Worm (Caenorhabditis elegans): ENCODE results near the gene rol-1.

The rol-1 gene

DNA sequence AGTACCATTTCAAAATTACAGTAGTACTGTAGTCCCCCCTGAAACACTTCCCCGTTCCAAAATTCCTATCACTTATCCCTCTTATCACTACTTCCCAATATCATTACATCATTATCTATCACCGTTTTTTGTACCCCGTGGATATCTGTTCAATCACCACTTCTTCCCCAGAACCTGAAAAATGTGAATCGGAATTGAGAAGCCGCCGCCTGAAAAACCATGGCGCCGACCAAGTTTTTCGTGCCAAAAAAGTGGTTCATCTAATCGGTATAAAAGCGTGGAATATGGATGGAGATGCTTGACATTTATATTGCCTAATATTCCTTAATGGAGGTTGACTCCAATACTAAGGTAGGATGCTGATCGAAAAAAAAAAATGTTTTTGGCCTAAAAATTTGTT is at the start of gene rol-1:
rol-1 (plus strand) TSS at position 301 of the 400 bp plus-strand sequence.
- TF ChIP-seq ama-1 (optimal IDR thresholded peaks at IDR 0.05) (no peak), ceh-13 (GFP tag; optimal IDR thresholded peaks at IDR 0.05) (no peak), B0310.2 (tag; optimal IDR thresholded peaks at IDR 0.05) (no peak), tra-4 (tag; optimal IDR thresholded peaks at IDR 0.05) (no peak), hmg-4 (GFP tag; optimal IDR thresholded peaks at IDR 0.05) (no peak), aly-1 (tag; optimal IDR thresholded peaks at IDR 0.05) (no peak), tbx-11 (GFP tag; IDR thresholded peaks at IDR 0.05) (no peak), hmbx-1 (tag; optimal IDR thresholded peaks at IDR 0.05) (no peak), hnd-1 (tag; optimal IDR thresholded peaks at IDR 0.05) (no peak), ceh-36 (tag; optimal IDR thresholded peaks at IDR 0.05) (no peak), tbx-37 (GFP tag; conservative IDR thresholded peaks at IDR 0.05) (no peak), pes-1 (GFP tag; IDR thresholded peaks at IDR 0.05) (no peak), sea-1 (GFP tag; conservative IDR thresholded peaks at IDR 0.05) (no peak), ets-7 (tag; optimal IDR thresholded peaks at IDR 0.05) (no peak)

DNA sequence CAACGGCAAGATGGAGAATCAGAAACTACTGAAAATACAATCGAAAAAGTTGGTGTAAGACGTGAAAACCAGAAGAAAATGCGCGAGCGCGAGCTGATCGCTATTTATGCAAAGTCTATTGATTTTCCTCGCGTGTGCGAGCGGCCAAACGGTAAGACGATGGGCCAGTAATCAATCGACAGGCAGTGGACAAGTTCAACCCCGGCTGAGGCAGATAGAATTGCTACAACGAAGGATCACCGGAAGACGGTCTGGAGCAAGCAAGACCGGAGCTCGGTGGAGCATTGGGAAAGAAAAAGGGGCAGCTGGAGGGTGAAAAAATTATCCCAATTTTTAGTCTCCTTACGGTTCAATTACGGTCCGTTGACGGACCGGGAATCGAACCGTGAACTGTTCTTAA is 49.7 kb upstream of the rol-1 start:
- TF ChIP-seq flt-1 (GFP tag; IDR thresholded peaks at IDR 0.05) (peak; percentile 69), tbx-11 (GFP tag; IDR thresholded peaks at IDR 0.05) (peak; percentile 50; the same call in 1 of the 2 replicates), sea-1 (GFP tag; conservative IDR thresholded peaks at IDR 0.05) (peak; percentile 56; the same call in 1 of the 2 replicates), scrt-1 (GFP tag; IDR thresholded peaks at IDR 0.05) (peak; percentile 72), pes-1 (GFP tag; IDR thresholded peaks at IDR 0.05) (peak; percentile 83)

DNA sequence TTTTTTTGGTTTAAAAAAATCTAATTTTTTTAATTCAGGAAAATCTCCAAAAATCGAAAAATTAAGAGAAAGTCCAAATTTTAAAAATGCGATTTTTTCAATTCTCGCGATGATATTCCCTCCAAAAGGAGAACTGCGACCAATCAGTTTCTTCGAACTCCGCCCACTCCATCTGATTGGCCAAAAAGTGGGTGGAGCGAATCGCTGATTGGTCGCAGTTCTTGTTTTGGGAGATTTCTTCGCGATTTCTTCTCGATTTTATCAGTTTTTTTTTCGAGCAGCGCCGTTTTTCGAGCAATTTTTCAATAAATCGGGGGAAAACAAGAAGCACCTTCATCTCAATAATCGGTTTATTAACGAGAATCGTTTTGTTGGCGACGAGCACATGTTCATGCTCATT is 42.0 kb upstream of the rol-1 start:
- TF ChIP-seq pes-1 (GFP tag; IDR thresholded peaks at IDR 0.05) (no peak), F13C5.2 (tag; optimal IDR thresholded peaks at IDR 0.05) (no peak), scrt-1 (GFP tag; IDR thresholded peaks at IDR 0.05) (no peak), hmg-4 (GFP tag; optimal IDR thresholded peaks at IDR 0.05) (no peak), B0310.2 (tag; optimal IDR thresholded peaks at IDR 0.05) (no peak), tbx-37 (GFP tag; conservative IDR thresholded peaks at IDR 0.05) (no peak), ama-1 (optimal IDR thresholded peaks at IDR 0.05) (no peak), ceh-36 (tag; optimal IDR thresholded peaks at IDR 0.05) (no peak), ets-7 (tag; optimal IDR thresholded peaks at IDR 0.05) (no peak), tra-4 (tag; optimal IDR thresholded peaks at IDR 0.05) (no peak), tbx-11 (GFP tag; IDR thresholded peaks at IDR 0.05) (no peak), aly-1 (tag; optimal IDR thresholded peaks at IDR 0.05) (no peak), ceh-13 (GFP tag; optimal IDR thresholded peaks at IDR 0.05) (no peak)

DNA sequence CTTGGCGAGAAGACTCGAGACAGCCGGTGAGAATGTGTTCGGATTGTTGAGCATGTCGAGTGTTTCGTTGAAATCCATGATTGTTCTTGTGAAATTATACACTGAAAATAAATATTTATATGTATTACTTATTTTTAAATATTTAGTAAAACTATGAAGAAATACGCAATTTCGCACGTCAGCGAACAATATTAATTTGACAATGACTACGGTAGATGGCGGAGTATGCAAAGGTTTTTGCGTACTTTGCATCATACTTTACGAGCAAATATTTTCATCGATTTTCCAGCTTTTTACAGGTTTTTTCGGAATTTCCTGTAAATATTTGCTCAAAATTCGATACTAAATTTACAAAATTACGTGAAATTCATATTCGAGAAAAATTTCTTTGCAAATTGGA is 41.5 kb upstream of the rol-1 start, which contains the start of gene set-24:
set-24 (minus strand) TSS at position 101 of the 400 bp plus-strand sequence.
- TF ChIP-seq ceh-13 (GFP tag; optimal IDR thresholded peaks at IDR 0.05) (no peak), hmg-4 (GFP tag; optimal IDR thresholded peaks at IDR 0.05) (no peak), F13C5.2 (tag; optimal IDR thresholded peaks at IDR 0.05) (no peak), hnd-1 (tag; optimal IDR thresholded peaks at IDR 0.05) (no peak), aly-1 (tag; optimal IDR thresholded peaks at IDR 0.05) (no peak), tra-4 (tag; optimal IDR thresholded peaks at IDR 0.05) (no peak), pes-1 (GFP tag; IDR thresholded peaks at IDR 0.05) (no peak), tbx-37 (GFP tag; conservative IDR thresholded peaks at IDR 0.05) (no peak), ama-1 (optimal IDR thresholded peaks at IDR 0.05) (no peak), sea-1 (GFP tag; conservative IDR thresholded peaks at IDR 0.05) (no peak)

DNA sequence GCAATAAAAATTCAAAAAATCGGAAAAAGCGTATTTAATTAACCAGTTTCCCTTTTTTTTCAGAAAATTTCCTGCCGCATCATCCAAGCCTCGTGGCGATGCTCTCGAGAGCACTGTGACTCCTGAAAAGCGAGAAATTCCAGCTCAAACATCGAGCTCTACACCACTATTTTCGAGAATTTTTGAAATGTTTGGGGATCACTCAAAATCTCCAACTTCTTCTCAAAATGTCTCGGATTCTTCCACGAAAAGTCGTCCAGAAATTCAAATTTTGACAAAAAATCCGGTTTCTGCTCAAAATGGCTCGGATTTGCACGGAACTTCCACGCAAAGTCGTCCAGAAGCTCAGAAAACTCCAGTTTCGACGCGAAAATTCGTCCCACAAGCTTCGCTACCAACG is 34.4 kb upstream of the rol-1 start:
- TF ChIP-seq hmg-4 (GFP tag; optimal IDR thresholded peaks at IDR 0.05) (no peak), hmbx-1 (tag; optimal IDR thresholded peaks at IDR 0.05) (no peak), pes-1 (GFP tag; IDR thresholded peaks at IDR 0.05) (no peak), B0310.2 (tag; optimal IDR thresholded peaks at IDR 0.05) (no peak), ceh-13 (GFP tag; optimal IDR thresholded peaks at IDR 0.05) (no peak), scrt-1 (GFP tag; IDR thresholded peaks at IDR 0.05) (no peak), ets-7 (tag; optimal IDR thresholded peaks at IDR 0.05) (no peak)

DNA sequence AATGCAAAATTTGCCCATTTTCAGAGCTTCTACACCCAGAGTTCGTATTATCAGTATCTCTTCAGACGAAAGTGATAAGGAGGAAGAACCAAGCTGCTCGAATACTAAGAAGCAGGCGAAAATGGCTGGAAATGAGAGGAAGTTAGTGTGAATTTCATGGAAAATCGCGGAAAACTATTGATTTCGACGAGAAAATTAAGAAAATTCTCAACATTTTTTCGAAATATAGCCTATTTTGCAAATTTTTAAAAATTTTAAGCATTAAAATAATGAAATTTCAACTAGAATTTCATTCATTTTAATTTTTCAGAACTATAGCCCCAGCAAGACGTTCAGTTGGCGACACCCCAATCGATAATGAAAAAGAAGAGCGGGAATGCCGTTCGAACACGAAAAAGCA is 28.8 kb upstream of the rol-1 start:
- no peak for TF ChIP-seq tra-4 (tag; optimal IDR thresholded peaks at IDR 0.05)
- TF ChIP-seq scrt-1 (GFP tag; IDR thresholded peaks at IDR 0.05): no peak
- no peak for TF ChIP-seq pes-1 (GFP tag; IDR thresholded peaks at IDR 0.05)
- TF ChIP-seq hnd-1 (tag; optimal IDR thresholded peaks at IDR 0.05): no peak
- no peak for TF ChIP-seq tbx-11 (GFP tag; IDR thresholded peaks at IDR 0.05)
- no peak for TF ChIP-seq B0310.2 (tag; optimal IDR thresholded peaks at IDR 0.05)
- TF ChIP-seq F13C5.2 (tag; optimal IDR thresholded peaks at IDR 0.05): no peak
- TF ChIP-seq flt-1 (GFP tag; IDR thresholded peaks at IDR 0.05): no peak
- TF ChIP-seq sea-1 (GFP tag; conservative IDR thresholded peaks at IDR 0.05): no peak
- TF ChIP-seq aly-1 (tag; optimal IDR thresholded peaks at IDR 0.05): no peak
- no peak for TF ChIP-seq ets-7 (tag; optimal IDR thresholded peaks at IDR 0.05)
- TF ChIP-seq ama-1 (optimal IDR thresholded peaks at IDR 0.05): no peak

DNA sequence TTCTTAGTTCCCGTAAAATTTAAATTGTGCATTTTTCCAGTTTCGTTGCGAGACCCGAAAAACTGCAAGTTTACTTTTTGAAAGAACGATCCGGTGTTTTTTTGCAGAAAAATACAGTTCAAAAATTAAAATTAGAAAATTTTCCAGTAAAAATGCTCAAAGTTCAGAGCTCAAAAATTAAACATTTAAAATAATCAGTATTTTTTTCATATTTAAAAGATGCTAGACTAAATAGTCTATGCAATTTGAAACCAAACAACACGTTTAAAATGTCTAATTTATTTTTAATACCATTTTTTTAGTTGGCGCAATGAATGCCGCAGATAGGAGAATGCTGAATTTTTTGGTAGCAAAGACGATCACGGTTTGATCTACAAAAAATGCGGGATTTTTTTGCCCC is 25.0 kb upstream of the rol-1 start, which contains the start of gene Y57A10A.2:
Y57A10A.2 (plus strand) TSS at position 301 of the 400 bp plus-strand sequence.
- TF ChIP-seq tra-4 (tag; optimal IDR thresholded peaks at IDR 0.05) (no peak), hmg-4 (GFP tag; optimal IDR thresholded peaks at IDR 0.05) (no peak), hmbx-1 (tag; optimal IDR thresholded peaks at IDR 0.05) (no peak), pes-1 (GFP tag; IDR thresholded peaks at IDR 0.05) (no peak), ceh-36 (tag; optimal IDR thresholded peaks at IDR 0.05) (no peak), scrt-1 (GFP tag; IDR thresholded peaks at IDR 0.05) (no peak), B0310.2 (tag; optimal IDR thresholded peaks at IDR 0.05) (no peak), ets-7 (tag; optimal IDR thresholded peaks at IDR 0.05) (no peak), sea-1 (GFP tag; conservative IDR thresholded peaks at IDR 0.05) (no peak), ceh-13 (GFP tag; optimal IDR thresholded peaks at IDR 0.05) (no peak), hnd-1 (tag; optimal IDR thresholded peaks at IDR 0.05) (no peak), flt-1 (GFP tag; IDR thresholded peaks at IDR 0.05) (no peak)

DNA sequence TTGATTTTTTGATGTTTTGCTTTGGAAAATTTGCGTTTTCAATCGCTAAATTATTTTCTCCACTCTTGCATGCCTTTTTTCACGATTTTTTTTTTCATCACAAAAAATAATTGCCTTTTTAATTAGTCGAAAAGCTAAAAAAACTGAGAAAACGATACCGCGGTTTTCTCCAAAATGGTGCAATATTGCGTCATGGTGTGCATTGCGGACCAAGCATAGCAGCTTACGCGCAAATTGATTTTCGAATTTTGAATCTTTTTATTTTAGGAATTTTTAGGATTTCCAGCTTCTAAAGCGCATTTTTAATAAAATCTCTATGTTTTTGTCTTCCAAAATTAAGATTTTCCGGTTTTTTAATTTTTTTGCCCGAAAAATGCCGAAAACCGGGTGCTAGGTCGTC is 22.1 kb upstream of the rol-1 start:
- TF ChIP-seq ama-1 (optimal IDR thresholded peaks at IDR 0.05): no peak
- no peak for TF ChIP-seq ceh-36 (tag; optimal IDR thresholded peaks at IDR 0.05)
- TF ChIP-seq scrt-1 (GFP tag; IDR thresholded peaks at IDR 0.05): no peak
- no peak for TF ChIP-seq tbx-11 (GFP tag; IDR thresholded peaks at IDR 0.05)
- no peak for TF ChIP-seq ets-7 (tag; optimal IDR thresholded peaks at IDR 0.05)
- TF ChIP-seq ceh-13 (GFP tag; optimal IDR thresholded peaks at IDR 0.05): no peak
- TF ChIP-seq aly-1 (tag; optimal IDR thresholded peaks at IDR 0.05): no peak
- TF ChIP-seq tra-4 (tag; optimal IDR thresholded peaks at IDR 0.05): no peak
- TF ChIP-seq hmg-4 (GFP tag; optimal IDR thresholded peaks at IDR 0.05): no peak
- no peak for TF ChIP-seq sea-1 (GFP tag; conservative IDR thresholded peaks at IDR 0.05)
- no peak for TF ChIP-seq hmbx-1 (tag; optimal IDR thresholded peaks at IDR 0.05)
- no peak for TF ChIP-seq B0310.2 (tag; optimal IDR thresholded peaks at IDR 0.05)
- no peak for TF ChIP-seq pes-1 (GFP tag; IDR thresholded peaks at IDR 0.05)
